Fruit fly (Drosophila melanogaster): ENCODE measurements around the gene plh.

Gene plh

DNA sequence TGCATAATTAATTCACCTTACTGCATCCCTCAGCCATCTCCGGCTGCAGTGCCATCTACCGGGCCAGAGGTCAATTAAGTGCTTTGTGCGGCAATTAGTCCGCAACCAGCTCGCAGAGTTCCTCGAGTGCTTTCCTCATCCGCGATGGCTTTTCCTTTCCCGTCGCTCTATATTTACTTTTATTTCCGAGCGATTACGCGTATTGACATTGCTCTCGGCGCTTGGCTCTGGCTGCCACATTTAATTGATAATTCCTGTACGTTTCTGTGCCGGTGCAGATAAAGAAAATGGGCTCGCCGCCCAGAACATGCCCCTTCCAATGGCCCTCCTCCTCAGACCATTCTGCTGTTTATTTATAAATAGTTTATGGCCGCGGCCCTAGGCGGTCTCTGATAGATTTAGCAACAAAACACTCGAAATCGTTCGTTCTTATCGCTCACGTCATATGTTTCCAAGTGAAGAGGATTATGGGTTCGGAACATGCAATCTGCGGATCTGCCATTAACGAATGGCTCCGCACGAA is 42.8 kb upstream of the plh start (continued):
- TF ChIP-seq CG1602 (GFP tag; optimal IDR thresholded peaks at IDR 0.05) (peak; percentile 62), Spps (tag; optimal IDR thresholded peaks at IDR 0.05) (peak; percentile 75), dimm (GFP tag; IDR thresholded peaks at IDR 0.05) (peak; percentile 49; the same call in 1 of the 2 replicates), HLH3B (GFP tag; IDR thresholded peaks at IDR 0.05) (peak; percentile 81; the same call in 1 of the 2 replicates), CG2129 (GFP tag; IDR thresholded peaks at IDR 0.05; ENCODE audit: partially characterized antibody) (no peak), vfl (GFP tag; optimal IDR thresholded peaks at IDR 0.05) (no peak), ssp (GFP tag; IDR thresholded peaks at IDR 0.05) (no peak; the same call in 1 of the 2 replicates), repo (GFP tag; optimal IDR thresholded peaks at IDR 0.05) (peak; percentile 82), CG16863 (GFP tag; optimal IDR thresholded peaks at IDR 0.05) (peak; percentile 76), Doc3 (GFP tag; IDR thresholded peaks at IDR 0.05; ENCODE audit: partially characterized antibody) (no peak), CG14710 (tag; optimal IDR thresholded peaks at IDR 0.05) (peak; percentile 82), so (GFP tag; IDR thresholded peaks at IDR 0.05) (peak; percentile 89), Lim3 (GFP tag; IDR thresholded peaks at IDR 0.05) (no peak), en (GFP tag; optimal IDR thresholded peaks at IDR 0.05) (peak; percentile 70), lilli (GFP tag; optimal IDR thresholded peaks at IDR 0.05) (peak; percentile 27), CG10209 (GFP tag; optimal IDR thresholded peaks at IDR 0.05) (peak; percentile 85), Opbp (GFP tag; IDR thresholded peaks at IDR 0.05; ENCODE audit: partially characterized antibody) (no peak), Atf3 (GFP tag; optimal IDR thresholded peaks at IDR 0.05) (peak; percentile 70), sqz (GFP tag; optimal IDR thresholded peaks at IDR 0.05) (peak; percentile 73), rib (GFP tag; IDR thresholded peaks at IDR 0.05) (peak; percentile 69), nau (GFP tag; optimal IDR thresholded peaks at IDR 0.05) (peak; percentile 91), CG30403 (GFP tag; optimal IDR thresholded peaks at IDR 0.05) (no peak), CG12071 (GFP tag; optimal IDR thresholded peaks at IDR 0.05) (peak; percentile 74), CG3163 (GFP tag; optimal IDR thresholded peaks at IDR 0.05) (peak; percentile 23), CG31441 (GFP tag; IDR thresholded peaks at IDR 0.05) (peak; percentile 50; the same call in 1 of the 2 replicates), eyg (GFP tag; optimal IDR thresholded peaks at IDR 0.05) (peak; percentile 64), ash1 (GFP tag; optimal IDR thresholded peaks at IDR 0.05) (peak; percentile 30), nmo (GFP tag; optimal IDR thresholded peaks at IDR 0.05) (no peak), gcm2 (GFP tag; optimal IDR thresholded peaks at IDR 0.05) (peak; percentile 31), vnd (GFP tag; IDR thresholded peaks at IDR 0.05; ENCODE audit: partially characterized antibody) (no peak), nerfin-1 (tag; optimal IDR thresholded peaks at IDR 0.05) (peak; percentile 73), ato (GFP tag; IDR thresholded peaks at IDR 0.05; ENCODE audit: partially characterized antibody) (no peak), crol (GFP tag; IDR thresholded peaks at IDR 0.05) (peak; percentile 71), CG7372 (GFP tag; IDR thresholded peaks at IDR 0.05) (no peak), bbx (GFP tag; IDR thresholded peaks at IDR 0.05; ENCODE audit: partially characterized antibody) (no peak), tgo (GFP tag; IDR thresholded peaks at IDR 0.05) (peak; percentile 47; the same call in 1 of the 3 replicates), sima (GFP tag; optimal IDR thresholded peaks at IDR 0.05) (peak; percentile 44), fru (optimal IDR thresholded peaks at IDR 0.05) (no peak), CG2889 (GFP tag; IDR thresholded peaks at IDR 0.05) (no peak), Lhr (GFP tag; optimal IDR thresholded peaks at IDR 0.05) (peak; percentile 82), Sox100B (GFP tag; optimal IDR thresholded peaks at IDR 0.05) (peak; percentile 80), CG4404 (GFP tag; IDR thresholded peaks at IDR 0.05) (no peak), Sry-δ (GFP tag; optimal IDR thresholded peaks at IDR 0.05) (peak; percentile 51), Stat92E (GFP tag; optimal IDR thresholded peaks at IDR 0.05) (no peak), CG3281 (GFP tag; optimal IDR thresholded peaks at IDR 0.05) (peak; percentile 63), CG3847 (GFP tag; IDR thresholded peaks at IDR 0.05) (no peak), B-H2 (GFP tag; optimal IDR thresholded peaks at IDR 0.05) (no peak), tio (GFP tag; optimal IDR thresholded peaks at IDR 0.05) (peak; percentile 71), CG6765 (GFP tag; optimal IDR thresholded peaks at IDR 0.05) (peak; percentile 32), Dp (GFP tag; optimal IDR thresholded peaks at IDR 0.05) (no peak), usp (GFP tag; optimal IDR thresholded peaks at IDR 0.05) (no peak)
